Fruit fly (Drosophila melanogaster) whole organism, embryonic: ENCODE results near the gene CG14352.
A peak's percentile ranks its signal among the peaks of the same experiment; 100 is the strongest.

Experiments used
- Ada2b ChIP-seq: fragments of 200-800 bp; sonication (Bioruptor generic); IDR thresholded peaks from 2 replicates; pipeline ENCODE4 v1.3.6; 2022; ENCODE audit warnings: missing biosample characterization, missing genetic modification characterization
- Aef1 ChIP-seq: fragments of 200-800 bp; sonication (Bioruptor generic); IDR thresholded peaks from 3 replicates; pipeline ENCODE4 v1.3.6; 2022; ENCODE audit warnings: missing biosample characterization, missing genetic modification characterization
- Bgb ChIP-seq: fragments of 200-800 bp; sonication (Bioruptor generic); IDR thresholded peaks from 2 replicates; pipeline ENCODE4 v1.3.6; 2022; ENCODE audit warnings: missing biosample characterization, missing genetic modification characterization; ENCODE audit not compliant: partially characterized antibody
- CG10209 ChIP-seq: fragments of 200-800 bp; sonication (Bioruptor generic); optimal IDR thresholded peaks from 3 replicates; lab custom pipeline; 2017; ENCODE audit warnings: missing biosample characterization, mild to moderate bottlenecking, missing genetic modification characterization, missing genetic modification reagents
- CG10565 ChIP-seq: fragments of 200-800 bp; sonication (Bioruptor generic); optimal IDR thresholded peaks from 3 replicates; lab custom pipeline; 2016; ENCODE audit warnings: missing biosample characterization, mild to moderate bottlenecking, missing genetic modification characterization
- CG10654 ChIP-seq: fragments of 200-800 bp; sonication (Bioruptor generic); optimal IDR thresholded peaks from 2 replicates; lab custom pipeline; 2016; ENCODE audit warnings: missing biosample characterization, missing genetic modification characterization
- CG11093 ChIP-seq: fragments of 200-800 bp; sonication (Bioruptor generic); IDR thresholded peaks from 3 replicates; pipeline ENCODE4 v1.3.6; 2022; ENCODE audit warnings: missing biosample characterization, missing genetic modification characterization
- CG11723 ChIP-seq: fragments of 200-800 bp; sonication (Bioruptor generic); optimal IDR thresholded peaks from 2 replicates; lab custom pipeline; 2017; ENCODE audit warnings: missing biosample characterization, mild to moderate bottlenecking, missing genetic modification characterization
- CG12071 ChIP-seq: fragments of 200-800 bp; sonication (Bioruptor generic); optimal IDR thresholded peaks from 3 replicates; lab custom pipeline; 2018; ENCODE audit warnings: missing biosample characterization, mild to moderate bottlenecking, missing genetic modification characterization
- CG1233 ChIP-seq: fragments of 200-800 bp; sonication (Bioruptor generic); optimal IDR thresholded peaks from 4 replicates; lab custom pipeline; 2018; ENCODE audit warnings: missing biosample characterization, mild to moderate bottlenecking, missing genetic modification characterization
- CG12744 ChIP-seq: fragments of 200-800 bp; sonication (Bioruptor generic); optimal IDR thresholded peaks from 2 replicates; lab custom pipeline; 2016; ENCODE audit warnings: missing biosample characterization, missing genetic modification characterization
- CG15514 ChIP-seq: fragments of 200-800 bp; sonication (Bioruptor generic); optimal IDR thresholded peaks from 3 replicates; lab custom pipeline; 2017; ENCODE audit warnings: missing biosample characterization, missing genetic modification characterization, mild to moderate bottlenecking, moderate library complexity, missing genetic modification reagents
- CG15696 ChIP-seq: fragments of 200-800 bp; sonication (Bioruptor generic); optimal IDR thresholded peaks from 2 replicates; lab custom pipeline; 2019; ENCODE audit warnings: missing biosample characterization, mild to moderate bottlenecking, missing genetic modification characterization, moderate library complexity
- CG2199 ChIP-seq: fragments of 200-800 bp; sonication (Bioruptor generic); IDR thresholded peaks from 3 replicates; pipeline ENCODE4 v1.3.6; 2022; ENCODE audit warnings: missing biosample characterization, missing genetic modification characterization
- CG2678 ChIP-seq: fragments of 200-800 bp; sonication (Bioruptor generic); optimal IDR thresholded peaks from 3 replicates; lab custom pipeline; 2019; ENCODE audit warnings: missing biosample characterization, mild to moderate bottlenecking, missing genetic modification characterization, moderate library complexity
- CG32767 ChIP-seq: fragments of 200-800 bp; sonication (Bioruptor generic); IDR thresholded peaks from 2 replicates; pipeline ENCODE4 v1.3.6; 2022; ENCODE audit warnings: missing biosample characterization, missing genetic modification characterization
- CG33213 ChIP-seq: fragments of 200-800 bp; sonication (Bioruptor generic); optimal IDR thresholded peaks from 3 replicates; lab custom pipeline; 2016; ENCODE audit warnings: missing biosample characterization, missing genetic modification characterization
- CG3838 ChIP-seq: fragments of 200-800 bp; sonication (Bioruptor generic); optimal IDR thresholded peaks from 3 replicates; lab custom pipeline; 2016; ENCODE audit warnings: missing biosample characterization, missing genetic modification characterization
- CG4707 ChIP-seq: fragments of 200-800 bp; sonication (Bioruptor generic); optimal IDR thresholded peaks from 2 replicates; lab custom pipeline; 2018; ENCODE audit warnings: missing biosample characterization, mild to moderate bottlenecking, missing genetic modification characterization, moderate library complexity
- CG4854 ChIP-seq: fragments of 200-800 bp; sonication (Bioruptor generic); optimal IDR thresholded peaks from 2 replicates; lab custom pipeline; 2016; ENCODE audit warnings: missing biosample characterization, missing genetic modification characterization, inconsistent platforms
- CG6791 ChIP-seq: fragments of 200-800 bp; sonication (Bioruptor generic); IDR thresholded peaks from 3 replicates; pipeline ENCODE4 v1.3.6; 2022; ENCODE audit warnings: missing biosample characterization, missing genetic modification characterization; ENCODE audit not compliant: partially characterized antibody
- CG8281 ChIP-seq: fragments of 200-800 bp; sonication (Bioruptor generic); optimal IDR thresholded peaks from 2 replicates; lab custom pipeline; 2018; ENCODE audit warnings: missing biosample characterization, mild to moderate bottlenecking, missing genetic modification characterization, moderate library complexity
- CG9876 ChIP-seq: fragments of 200-800 bp; sonication (Bioruptor generic); optimal IDR thresholded peaks from 2 replicates; lab custom pipeline; 2016; ENCODE audit warnings: missing biosample characterization, missing genetic modification characterization
- Dip2 ChIP-seq: fragments of 200-800 bp; sonication (Bioruptor generic); IDR thresholded peaks from 2 replicates; pipeline ENCODE4 v1.3.6; 2022; ENCODE audit warnings: missing biosample characterization, missing genetic modification characterization
- Dll ChIP-seq: fragments of 200-800 bp; sonication (Bioruptor generic); IDR thresholded peaks from 4 replicates; pipeline ENCODE4 v1.3.6; 2022; ENCODE audit warnings: missing biosample characterization, missing genetic modification characterization; ENCODE audit not compliant: partially characterized antibody
- Drgx ChIP-seq: fragments of 200-800 bp; sonication (Bioruptor generic); IDR thresholded peaks from 2 replicates; pipeline ENCODE4 v1.3.6; 2022; ENCODE audit warnings: missing biosample characterization, missing genetic modification characterization
- Fer3 ChIP-seq: fragments of 200-800 bp; sonication (Bioruptor generic); optimal IDR thresholded peaks from 2 replicates; lab custom pipeline; 2018; ENCODE audit warnings: missing biosample characterization, mild to moderate bottlenecking, missing genetic modification characterization, moderate library complexity
- HLH3B ChIP-seq: fragments of 200-800 bp; sonication (Bioruptor generic); IDR thresholded peaks from 2 replicates; pipeline ENCODE4 v1.3.6; 2022; ENCODE audit warnings: missing biosample characterization, missing genetic modification characterization
- Hr51 ChIP-seq, 2 experiments: fragments of 200-800 bp; sonication (Bioruptor generic); optimal IDR thresholded peaks; 2 replicates in 1 of 2; 3 replicates in 1 of 2; lab custom pipeline; 2016 to 2018; ENCODE audit warnings: missing biosample characterization in 2 of 2, missing genetic modification characterization in 2 of 2, mild to moderate bottlenecking in 1 of 2, moderate library complexity in 1 of 2
- Hsf ChIP-seq: fragments of 200-800 bp; sonication (Bioruptor generic); optimal IDR thresholded peaks from 3 replicates; lab custom pipeline; 2016; ENCODE audit warnings: missing biosample characterization, missing genetic modification characterization
- Mrtf ChIP-seq: fragments of 200-800 bp; sonication (Bioruptor generic); IDR thresholded peaks from 3 replicates; pipeline ENCODE4 v1.3.6; 2022; ENCODE audit warnings: missing biosample characterization, missing genetic modification characterization
- Nf-YC ChIP-seq: fragments of 200-800 bp; optimal IDR thresholded peaks from 3 replicates; lab custom pipeline; 2019; ENCODE audit warnings: missing biosample characterization, mild to moderate bottlenecking, missing genetic modification characterization, moderate library complexity
- Scr ChIP-seq: fragments of 200-800 bp; sonication (Bioruptor generic); IDR thresholded peaks from 2 replicates; pipeline ENCODE4 v1.3.6; 2022; ENCODE audit warnings: missing biosample characterization, missing genetic modification characterization; ENCODE audit not compliant: partially characterized antibody
- Six4 ChIP-seq: fragments of 200-800 bp; sonication (Bioruptor generic); optimal IDR thresholded peaks from 2 replicates; lab custom pipeline; 2016; ENCODE audit warnings: missing biosample characterization, missing genetic modification characterization
- Tbp ChIP-seq: fragments of >200 bp; optimal IDR thresholded peaks from 2 replicates; lab custom pipeline; 2018; ENCODE audit warnings: missing biosample characterization, missing genetic modification characterization
- ab ChIP-seq: fragments of 200-800 bp; sonication (Bioruptor generic); optimal IDR thresholded peaks from 2 replicates; lab custom pipeline; 2016; ENCODE audit warnings: missing biosample characterization, missing genetic modification characterization
- ara ChIP-seq: fragments of 200-800 bp; sonication (Bioruptor generic); IDR thresholded peaks from 2 replicates; pipeline ENCODE4 v1.3.6; 2022; ENCODE audit warnings: missing biosample characterization, missing genetic modification characterization
- ase ChIP-seq: fragments of 200-800 bp; sonication (Bioruptor generic); IDR thresholded peaks from 3 replicates; pipeline ENCODE4 v1.3.6; 2022; ENCODE audit warnings: missing biosample characterization, missing genetic modification characterization
- ftz-f1 ChIP-seq: fragments of 200-800 bp; sonication (Bioruptor generic); optimal IDR thresholded peaks from 2 replicates; lab custom pipeline; 2016; ENCODE audit warnings: missing biosample characterization, missing genetic modification characterization
- gt ChIP-seq: fragments of 200-800 bp; sonication (Bioruptor generic); IDR thresholded peaks from 2 replicates; pipeline ENCODE4 v1.3.6; 2022; ENCODE audit warnings: missing biosample characterization, missing genetic modification characterization
- ham ChIP-seq: fragments of 200-800 bp; sonication (Bioruptor generic); IDR thresholded peaks from 2 replicates; pipeline ENCODE4 v1.3.6; 2022; ENCODE audit warnings: missing biosample characterization, missing genetic modification characterization
- kay ChIP-seq: fragments of 200-800 bp; sonication (Bioruptor generic); optimal IDR thresholded peaks from 2 replicates; lab custom pipeline; 2016; ENCODE audit warnings: missing biosample characterization, missing genetic modification characterization
- luna ChIP-seq: fragments of 200-800 bp; sonication (Bioruptor generic); optimal IDR thresholded peaks from 2 replicates; lab custom pipeline; 2016; ENCODE audit warnings: missing biosample characterization, missing genetic modification characterization
- oc ChIP-seq: fragments of 200-800 bp; sonication (Bioruptor generic); optimal IDR thresholded peaks from 2 replicates; lab custom pipeline; 2018; ENCODE audit warnings: missing biosample characterization, mild to moderate bottlenecking, missing genetic modification characterization, moderate library complexity
- org-1 ChIP-seq: fragments of 200-800 bp; sonication (Bioruptor generic); optimal IDR thresholded peaks from 2 replicates; lab custom pipeline; 2017; ENCODE audit warnings: missing biosample characterization, missing genetic modification characterization
- pho ChIP-seq: fragments of 200-800 bp; sonication (Bioruptor generic); optimal IDR thresholded peaks from 2 replicates; lab custom pipeline; 2016; ENCODE audit warnings: missing biosample characterization, missing genetic modification characterization
- run ChIP-seq: fragments of 200-800 bp; sonication (Bioruptor generic); optimal IDR thresholded peaks from 3 replicates; lab custom pipeline; 2018; ENCODE audit warnings: missing biosample characterization, mild to moderate bottlenecking, missing genetic modification characterization
- sens-2 ChIP-seq: fragments of 200-800 bp; sonication (Bioruptor generic); IDR thresholded peaks from 2 replicates; pipeline ENCODE4 v1.3.6; 2022; ENCODE audit warnings: missing biosample characterization, missing genetic modification characterization
- zen2 ChIP-seq: fragments of 200-800 bp; sonication (Bioruptor generic); IDR thresholded peaks from 3 replicates; pipeline ENCODE4 v1.3.6; 2022; ENCODE audit warnings: missing biosample characterization, missing genetic modification characterization; ENCODE audit not compliant: partially characterized antibody

The CG14352 gene

DNA sequence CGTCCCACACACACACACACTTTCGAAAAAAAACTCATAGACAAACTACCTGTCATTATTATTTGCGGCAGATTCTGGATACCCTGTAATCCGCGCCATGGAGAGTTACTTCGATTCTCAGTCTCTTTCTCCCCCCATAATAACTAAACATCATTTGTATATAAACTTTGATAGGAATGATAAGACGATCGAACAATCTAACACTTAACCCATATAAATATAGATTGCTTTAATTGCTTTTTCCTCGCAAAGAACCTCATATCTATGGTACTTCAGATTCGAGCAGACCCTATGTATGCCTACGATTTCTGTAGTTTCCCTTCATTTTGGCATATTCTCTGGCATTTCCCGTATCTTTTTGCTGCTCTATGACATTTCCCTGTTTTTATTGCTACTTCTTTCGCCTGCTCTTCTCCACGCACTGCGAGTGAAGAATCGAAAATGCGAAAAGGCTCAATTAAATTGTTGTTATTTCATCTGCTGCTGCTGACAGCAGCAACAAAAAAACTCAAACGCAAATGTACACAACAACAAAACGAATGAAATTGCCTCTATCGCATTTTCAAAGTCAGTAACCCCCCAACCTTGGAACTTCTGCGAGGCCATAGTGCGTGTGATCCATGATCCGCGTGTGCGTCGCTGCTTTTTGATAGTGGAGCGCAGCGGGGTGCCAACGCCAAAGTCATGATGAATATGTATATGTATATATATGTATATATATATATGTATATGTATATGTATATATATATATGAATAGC, 23.1 kb downstream of the CG14352 start (continued):
- TF ChIP-seq ase (GFP tag; lab: Robert Waterston, UW) (peak; percentile 49; the same call in 1 of the 3 replicates), CG32767 (GFP tag; lab: Robert Waterston, UW) (no peak), Drgx (GFP tag; lab: Robert Waterston, UW) (no peak), zen2 (GFP tag; lab: Robert Waterston, UW) (no peak), org-1 (GFP tag; lab: Kevin White, UChicago) (peak; percentile 55), CG15514 (peak; percentile 75), Six4 (GFP tag; lab: Kevin White, UChicago) (peak; percentile 39), Fer3 (tag; lab: Kevin White, UChicago) (peak; percentile 88), Tbp (GFP tag; lab: Kevin White, UChicago) (no peak), CG3838 (GFP tag; lab: Kevin White, UChicago) (peak; percentile 43), sens-2 (no peak), Mrtf (GFP tag; lab: Robert Waterston, UW) (0 out of 3 replicates have a peak, but pooled peaks have one; percentile 31), CG10654 (peak; percentile 18), CG4854 (GFP tag; lab: Kevin White, UChicago) (peak; percentile 33), Aef1 (GFP tag; lab: Robert Waterston, UW) (peak; percentile 55; the same call in 2 of the 3 replicates), CG2678 (tag; lab: Kevin White, UChicago) (peak; percentile 88), Bgb (GFP tag; lab: Robert Waterston, UW) (no peak), oc (tag; lab: Kevin White, UChicago) (no peak), ham (GFP tag; lab: Robert Waterston, UW) (peak; percentile 71; the same call in 1 of the 2 replicates), CG9876 (GFP tag; lab: Kevin White, UChicago) (peak; percentile 41), kay (GFP tag; lab: Kevin White, UChicago) (peak; percentile 51), CG1233 (GFP tag; lab: Kevin White, UChicago) (peak; percentile 25), pho (GFP tag; lab: Kevin White, UChicago) (peak; percentile 88), CG2199 (GFP tag; lab: Robert Waterston, UW) (no peak), Scr (GFP tag; lab: Robert Waterston, UW) (no peak), CG6791 (GFP tag; lab: Robert Waterston, UW) (no peak), ab (GFP tag; lab: Kevin White, UChicago) (peak; percentile 64), CG8281 (tag; lab: Kevin White, UChicago) (peak; percentile 23), CG10209 (GFP tag; lab: Kevin White, UChicago) (peak; percentile 63), luna (GFP tag; lab: Kevin White, UChicago) (peak; percentile 50), CG11093 (GFP tag; lab: Robert Waterston, UW) (peak; percentile 42; the same call in 1 of the 3 replicates), Ada2b (GFP tag; lab: Robert Waterston, UW) (peak; percentile 86), CG11723 (GFP tag; lab: Kevin White, UChicago) (peak; percentile 29), CG12071 (GFP tag; lab: Kevin White, UChicago) (peak; percentile 68), HLH3B (GFP tag; lab: Robert Waterston, UW) (0 out of 2 replicates have a peak, but pooled peaks have one; percentile 17), ftz-f1 (GFP tag; lab: Kevin White, UChicago) (peak; percentile 91), CG15696 (tag; lab: Kevin White, UChicago) (peak; percentile 30), CG10565 (GFP tag; lab: Kevin White, UChicago) (no peak), Dll (no peak), ara (GFP tag; lab: Robert Waterston, UW) (no peak), gt (GFP tag; lab: Robert Waterston, UW) (no peak), CG4707 (GFP tag; lab: Kevin White, UChicago) (no peak), Hsf (GFP tag; lab: Kevin White, UChicago) (peak; percentile 77), run (no peak), Dip2 (GFP tag; lab: Robert Waterston, UW) (no peak), Hr51 (GFP tag; optimal IDR thresholded peaks at IDR 0.05; lab: Kevin White, UChicago) (peak; percentile 56), CG12744 (peak; percentile 44), CG33213 (peak; percentile 58), Nf-YC (tag; lab: Kevin White, UChicago) (peak; percentile 46)
